Fruit fly (Drosophila melanogaster): ENCODE data around the gene Gmppb.

Gene Gmppb

DNA sequence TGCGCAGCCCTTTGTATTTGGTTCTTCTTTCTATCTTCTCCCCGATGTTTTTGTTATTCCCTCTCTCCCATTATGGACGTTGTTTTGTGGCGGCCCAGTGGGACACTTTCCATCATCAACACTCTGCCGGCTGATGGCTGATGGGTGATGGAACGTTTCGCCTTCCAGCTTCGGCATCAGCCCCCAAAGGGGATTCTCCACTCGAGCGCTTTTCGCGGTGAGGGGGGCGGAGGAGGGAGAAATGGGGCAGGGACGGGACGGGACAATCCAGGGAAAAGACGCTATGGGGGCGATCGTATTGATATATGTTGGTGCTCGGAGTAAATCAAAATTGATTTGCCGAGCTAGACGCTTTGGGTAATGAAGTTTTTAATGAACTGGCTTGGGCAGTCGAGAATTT lies 13.9 kb downstream of the Gmppb start:
- TF ChIP-seq Hr83 (GFP tag; optimal IDR thresholded peaks at IDR 0.05; ENCODE audit: poor library complexity, severe bottlenecking) (no peak), sage (GFP tag; optimal IDR thresholded peaks at IDR 0.05) (no peak), usp (GFP tag; optimal IDR thresholded peaks at IDR 0.05) (no peak), lola (GFP tag; optimal IDR thresholded peaks at IDR 0.05) (no peak), CG32264 (GFP tag; optimal IDR thresholded peaks at IDR 0.05) (no peak), br (GFP tag; optimal IDR thresholded peaks at IDR 0.05) (no peak), CrebA (GFP tag; optimal IDR thresholded peaks at IDR 0.05; ENCODE audit: borderline replicate concordance) (no peak), woc (GFP tag; optimal IDR thresholded peaks at IDR 0.05) (no peak)

dm6 chr3R:4830413-4830812 lies 19.2 kb downstream of the Gmppb start, which contains the start of gene CG14658:
TSS of gene CG14658 (minus strand) at chr3R:4830513.
- TF ChIP-seq CG9705 (GFP tag; optimal IDR thresholded peaks at IDR 0.05) (no peak), Hr78 (GFP tag; optimal IDR thresholded peaks at IDR 0.05) (no peak), tai (GFP tag; optimal IDR thresholded peaks at IDR 0.05) (no peak), Dfd (GFP tag; optimal IDR thresholded peaks at IDR 0.05) (no peak), sage (GFP tag; optimal IDR thresholded peaks at IDR 0.05) (no peak), jim (GFP tag; optimal IDR thresholded peaks at IDR 0.05) (no peak), Sp1 (GFP tag; optimal IDR thresholded peaks at IDR 0.05) (no peak), Hnf4 (GFP tag; optimal IDR thresholded peaks at IDR 0.05) (no peak), h (GFP tag; optimal IDR thresholded peaks at IDR 0.05) (no peak), rgr (GFP tag; optimal IDR thresholded peaks at IDR 0.05) (no peak), fru (GFP tag; optimal IDR thresholded peaks at IDR 0.05) (no peak), CG32264 (GFP tag; optimal IDR thresholded peaks at IDR 0.05) (no peak), Vsx2 (GFP tag; optimal IDR thresholded peaks at IDR 0.05; ENCODE audit: partially characterized antibody) (no peak)

- TF ChIP-seq Abd-B (GFP tag; optimal IDR thresholded peaks at IDR 0.05), result no peak
- TF ChIP-seq CrebA (GFP tag; optimal IDR thresholded peaks at IDR 0.05; ENCODE audit: borderline replicate concordance), result no peak
- peak; percentile 59 for TF ChIP-seq Dfd (GFP tag; optimal IDR thresholded peaks at IDR 0.05)
- TF ChIP-seq fru (GFP tag; optimal IDR thresholded peaks at IDR 0.05), result no peak
Observed at dm6 chr3R:4831197-4831596, 20.0 kb downstream of the Gmppb start, which contains the start of gene CG14659. TSS of gene CG14659 (minus strand) at chr3R:4831297.

dm6 chr3R:4833636-4834035 lies 22.4 kb downstream of the Gmppb start:
- no peak for TF ChIP-seq dmrt93B (GFP tag; optimal IDR thresholded peaks at IDR 0.05)
- TF ChIP-seq Dfd (GFP tag; optimal IDR thresholded peaks at IDR 0.05), result no peak
- TF ChIP-seq OdsH (GFP tag; optimal IDR thresholded peaks at IDR 0.05), result no peak
- TF ChIP-seq usp (GFP tag; optimal IDR thresholded peaks at IDR 0.05), result no peak
- TF ChIP-seq lola (GFP tag; optimal IDR thresholded peaks at IDR 0.05), result no peak
- TF ChIP-seq Hr83 (GFP tag; optimal IDR thresholded peaks at IDR 0.05; ENCODE audit: poor library complexity, severe bottlenecking), result no peak
- no peak for TF ChIP-seq Jra (GFP tag; optimal IDR thresholded peaks at IDR 0.05)
- no peak for TF ChIP-seq sage (GFP tag; optimal IDR thresholded peaks at IDR 0.05)
- no peak for TF ChIP-seq sv (GFP tag; optimal IDR thresholded peaks at IDR 0.05)
- no peak for TF ChIP-seq br (GFP tag; optimal IDR thresholded peaks at IDR 0.05)
- TF ChIP-seq fru (GFP tag; optimal IDR thresholded peaks at IDR 0.05), result no peak
- no peak for TF ChIP-seq CG9705 (GFP tag; optimal IDR thresholded peaks at IDR 0.05)
- no peak for TF ChIP-seq Myc (optimal IDR thresholded peaks at IDR 0.05)
- no peak for TF ChIP-seq psq (GFP tag; optimal IDR thresholded peaks at IDR 0.05)

DNA sequence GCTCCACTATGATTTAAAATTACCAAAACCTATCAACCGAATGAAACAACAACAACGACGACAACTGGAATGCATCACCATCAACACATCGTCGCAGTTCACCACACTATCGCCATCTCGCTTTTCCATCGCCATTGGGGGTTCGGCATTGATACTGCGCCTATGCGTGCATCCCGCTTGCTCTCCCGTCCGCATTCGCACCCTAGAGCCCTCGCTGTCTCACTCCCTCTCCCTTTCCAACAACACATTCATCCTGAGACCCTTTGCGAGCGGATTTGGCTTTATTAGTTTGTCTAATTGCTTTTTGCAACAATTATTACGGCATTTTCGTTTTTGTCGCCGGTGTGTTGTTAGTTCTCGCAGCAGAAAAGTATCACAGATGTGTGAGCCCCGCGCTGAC lies 24.1 kb downstream of the Gmppb start:
- TF ChIP-seq HLH106 (tag; optimal IDR thresholded peaks at IDR 0.05) (no peak), Dif (GFP tag; optimal IDR thresholded peaks at IDR 0.05; ENCODE audit: partially characterized antibody) (peak; percentile 26)

DNA sequence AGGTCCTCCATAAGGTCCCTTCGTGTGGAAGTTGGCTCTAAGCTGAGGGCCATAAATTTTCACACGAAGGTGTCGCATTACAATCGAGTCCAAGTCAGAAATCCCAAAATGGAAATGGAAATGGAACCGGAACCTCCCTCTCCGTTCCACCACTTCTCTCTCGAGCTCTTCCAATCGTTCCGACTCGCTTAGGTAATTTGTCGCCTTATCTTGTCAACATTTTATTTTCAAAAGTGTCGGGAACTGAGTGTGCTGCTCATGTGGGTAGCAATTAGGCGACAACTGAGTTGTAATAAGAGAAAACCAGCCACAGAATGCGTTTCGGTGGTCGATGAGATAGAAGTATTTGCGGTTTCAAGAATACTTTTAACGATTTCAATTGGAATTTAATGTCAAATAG lies 29.5 kb downstream of the Gmppb start:
- no peak for TF ChIP-seq usp (GFP tag; optimal IDR thresholded peaks at IDR 0.05)
- TF ChIP-seq Dfd (GFP tag; optimal IDR thresholded peaks at IDR 0.05), result no peak
- TF ChIP-seq CG9705 (GFP tag; optimal IDR thresholded peaks at IDR 0.05), result no peak
- no peak for TF ChIP-seq brk (GFP tag; optimal IDR thresholded peaks at IDR 0.05)
- no peak for TF ChIP-seq OdsH (GFP tag; optimal IDR thresholded peaks at IDR 0.05)
- no peak for TF ChIP-seq psq (GFP tag; optimal IDR thresholded peaks at IDR 0.05)
- no peak for TF ChIP-seq br (GFP tag; optimal IDR thresholded peaks at IDR 0.05)
- no peak for TF ChIP-seq foxo (GFP tag; optimal IDR thresholded peaks at IDR 0.05)
- no peak for TF ChIP-seq ey (GFP tag; optimal IDR thresholded peaks at IDR 0.05)
- TF ChIP-seq Mio (GFP tag; optimal IDR thresholded peaks at IDR 0.05), result no peak
